Fruit fly (Drosophila melanogaster) whole organism, embryonic: ENCODE data around the gene tmod.

Source experiments
- CG10543 ChIP-seq: fragments of 200-800 bp; sonication (Bioruptor generic); optimal IDR thresholded peaks from 3 replicates; lab custom pipeline; 2017; ENCODE audit warnings: missing biosample characterization, mild to moderate bottlenecking, missing genetic modification characterization, moderate library complexity
- CG10979 ChIP-seq: fragments of 200-800 bp; sonication (Bioruptor generic); optimal IDR thresholded peaks from 2 replicates; lab custom pipeline; 2018; ENCODE audit warnings: missing biosample characterization, mild to moderate bottlenecking, missing genetic modification characterization, moderate library complexity
- CG11456 ChIP-seq: fragments of 200-800 bp; sonication (Bioruptor generic); IDR thresholded peaks from 3 replicates; pipeline ENCODE4 v1.3.6; 2022; ENCODE audit warnings: missing biosample characterization, missing genetic modification characterization
- CG13894 ChIP-seq: fragments of 200-800 bp; sonication (Bioruptor generic); optimal IDR thresholded peaks from 3 replicates; lab custom pipeline; 2018; ENCODE audit warnings: missing biosample characterization, mild to moderate bottlenecking, missing genetic modification characterization, moderate library complexity
- CG1647 ChIP-seq: fragments of 200-800 bp; sonication (Bioruptor generic); optimal IDR thresholded peaks from 3 replicates; lab custom pipeline; 2016; ENCODE audit warnings: missing biosample characterization, missing genetic modification characterization
- CG17186 ChIP-seq: fragments of 200-800 bp; sonication (Bioruptor generic); optimal IDR thresholded peaks from 3 replicates; lab custom pipeline; 2017; ENCODE audit warnings: missing biosample characterization, missing genetic modification reagents, missing genetic modification characterization
- CG17802 ChIP-seq: fragments of 200-800 bp; sonication (Bioruptor generic); optimal IDR thresholded peaks from 2 replicates; lab custom pipeline; 2018; ENCODE audit warnings: missing biosample characterization, mild to moderate bottlenecking, missing genetic modification characterization, moderate library complexity
- CG18011 ChIP-seq: fragments of 200-800 bp; sonication (Bioruptor generic); optimal IDR thresholded peaks from 2 replicates; lab custom pipeline; 2017; ENCODE audit warnings: missing biosample characterization, missing genetic modification characterization, mild to moderate bottlenecking, moderate library complexity, missing genotype
- CG18599 ChIP-seq: fragments of 200-800 bp; sonication (Bioruptor generic); optimal IDR thresholded peaks from 3 replicates; lab custom pipeline; 2017; ENCODE audit warnings: missing biosample characterization, missing genetic modification characterization, mild to moderate bottlenecking, moderate library complexity, missing genetic modification reagents
- CG2712 ChIP-seq: fragments of 200-800 bp; optimal IDR thresholded peaks from 3 replicates; lab custom pipeline; 2019; ENCODE audit warnings: missing biosample characterization, mild to moderate bottlenecking, missing genetic modification characterization, moderate library complexity
- CG3163 ChIP-seq: fragments of 200-800 bp; sonication (Bioruptor generic); optimal IDR thresholded peaks from 3 replicates; lab custom pipeline; 2016; ENCODE audit warnings: missing biosample characterization, missing genetic modification characterization
- CG32532 ChIP-seq: fragments of 200-800 bp; sonication (Bioruptor generic); IDR thresholded peaks from 2 replicates; pipeline ENCODE4 v1.3.6; 2022; ENCODE audit warnings: missing biosample characterization, missing genetic modification characterization
- CG42726 ChIP-seq: fragments of 200-800 bp; sonication (Bioruptor generic); IDR thresholded peaks from 2 replicates; pipeline ENCODE4 v1.3.6; 2022; ENCODE audit warnings: missing biosample characterization, missing genetic modification characterization; ENCODE audit not compliant: partially characterized antibody
- CG4730 ChIP-seq: fragments of 200-800 bp; sonication (Bioruptor generic); IDR thresholded peaks from 2 replicates; pipeline ENCODE4 v1.3.6; 2022; ENCODE audit warnings: missing biosample characterization, missing genetic modification characterization
- CG6654 ChIP-seq: fragments of 200-800 bp; sonication (Bioruptor generic); optimal IDR thresholded peaks from 2 replicates; lab custom pipeline; 2017; ENCODE audit warnings: missing biosample characterization, mild to moderate bottlenecking, missing genetic modification characterization
- CG6683 ChIP-seq: fragments of 200-800 bp; sonication (Bioruptor generic); optimal IDR thresholded peaks from 2 replicates; lab custom pipeline; 2017; ENCODE audit warnings: missing biosample characterization, mild to moderate bottlenecking, missing genetic modification characterization, missing genetic modification reagents
- CG7963 ChIP-seq: fragments of 200-800 bp; sonication (Bioruptor generic); IDR thresholded peaks from 3 replicates; pipeline ENCODE4 v1.3.6; 2022; ENCODE audit warnings: missing biosample characterization, missing genetic modification characterization; ENCODE audit not compliant: partially characterized antibody
- CG8359 ChIP-seq: fragments of 200-800 bp; sonication (Bioruptor generic); optimal IDR thresholded peaks from 2 replicates; lab custom pipeline; 2017; ENCODE audit warnings: missing biosample characterization, mild to moderate bottlenecking, missing genetic modification characterization, borderline replicate concordance
- CG8924 ChIP-seq: fragments of 200-800 bp; optimal IDR thresholded peaks from 3 replicates; lab custom pipeline; 2019; ENCODE audit warnings: missing biosample characterization, mild to moderate bottlenecking, missing genetic modification characterization, moderate library complexity
- CTCF ChIP-seq: fragments of 200-800 bp; sonication (Bioruptor generic); optimal IDR thresholded peaks from 2 replicates; lab custom pipeline; 2017; ENCODE audit warnings: missing biosample characterization, mild to moderate bottlenecking, missing genetic modification characterization, moderate library complexity
- Chrac-16 ChIP-seq: fragments of 200-800 bp; sonication (Bioruptor generic); optimal IDR thresholded peaks from 3 replicates; lab custom pipeline; 2016; ENCODE audit warnings: missing biosample characterization, missing genetic modification characterization
- Dfd ChIP-seq, 2 experiments: fragments of >200 bp; optimal IDR thresholded peaks; 2 replicates each; lab custom pipeline; 2017; ENCODE audit warnings: missing biosample characterization in 2 of 2, missing genetic modification characterization in 2 of 2
- Fer3 ChIP-seq: fragments of 200-800 bp; sonication (Bioruptor generic); optimal IDR thresholded peaks from 2 replicates; lab custom pipeline; 2018; ENCODE audit warnings: missing biosample characterization, mild to moderate bottlenecking, missing genetic modification characterization, moderate library complexity
- GATAe ChIP-seq: fragments of 200-800 bp; sonication (Bioruptor generic); conservative IDR thresholded peaks from 2 replicates; pipeline ENCODE4 v1.3.6; 2022; ENCODE audit warnings: missing biosample characterization, missing genetic modification characterization
- HLH54F ChIP-seq: fragments of 200-800 bp; sonication (Bioruptor generic); optimal IDR thresholded peaks from 3 replicates; lab custom pipeline; 2016; ENCODE audit warnings: missing biosample characterization, missing genetic modification characterization
- Lpt ChIP-seq: fragments of >200 bp; optimal IDR thresholded peaks from 2 replicates; lab custom pipeline; 2018; ENCODE audit warnings: missing biosample characterization, missing genetic modification characterization
- Side ChIP-seq: fragments of 200-800 bp; sonication (Bioruptor generic); optimal IDR thresholded peaks from 2 replicates; lab custom pipeline; 2016; ENCODE audit warnings: missing biosample characterization, missing genetic modification characterization
- ase ChIP-seq: fragments of 200-800 bp; sonication (Bioruptor generic); IDR thresholded peaks from 3 replicates; pipeline ENCODE4 v1.3.6; 2022; ENCODE audit warnings: missing biosample characterization, missing genetic modification characterization
- ato ChIP-seq: fragments of 200-800 bp; sonication (Bioruptor generic); IDR thresholded peaks from 2 replicates; pipeline ENCODE4 v1.3.6; 2022; ENCODE audit warnings: missing biosample characterization, missing genetic modification characterization; ENCODE audit not compliant: partially characterized antibody
- da ChIP-seq: fragments of 200-800 bp; sonication (Bioruptor generic); optimal IDR thresholded peaks from 2 replicates; lab custom pipeline; 2016; ENCODE audit warnings: missing biosample characterization, missing genetic modification characterization
- dysf ChIP-seq: fragments of 200-800 bp; sonication (Bioruptor generic); IDR thresholded peaks from 3 replicates; pipeline ENCODE4 v1.3.6; 2022; ENCODE audit warnings: missing biosample characterization, missing genetic modification characterization
- fd102C ChIP-seq: fragments of 200-800 bp; sonication (Bioruptor generic); optimal IDR thresholded peaks from 2 replicates; lab custom pipeline; 2018; ENCODE audit warnings: missing biosample characterization, mild to moderate bottlenecking, missing genetic modification characterization, moderate library complexity
- fd96Cb ChIP-seq: fragments of 200-800 bp; sonication (Bioruptor generic); optimal IDR thresholded peaks from 2 replicates; lab custom pipeline; 2018; ENCODE audit warnings: missing biosample characterization, mild to moderate bottlenecking, missing genetic modification characterization, moderate library complexity
- fu2 ChIP-seq: fragments of 200-800 bp; sonication (Bioruptor generic); optimal IDR thresholded peaks from 2 replicates; lab custom pipeline; 2016; ENCODE audit warnings: missing biosample characterization, missing genetic modification characterization
- gfzf ChIP-seq: fragments of 200-800 bp; sonication (Bioruptor generic); optimal IDR thresholded peaks from 2 replicates; lab custom pipeline; 2016; ENCODE audit warnings: missing biosample characterization, mild to moderate bottlenecking, missing genetic modification characterization, moderate library complexity
- grau ChIP-seq: fragments of 200-800 bp; optimal IDR thresholded peaks from 3 replicates; lab custom pipeline; 2019; ENCODE audit warnings: missing biosample characterization, mild to moderate bottlenecking, missing genetic modification characterization, moderate library complexity
- gsb-n ChIP-seq: fragments of 200-800 bp; sonication (Bioruptor generic); optimal IDR thresholded peaks from 3 replicates; lab custom pipeline; 2018; ENCODE audit warnings: missing biosample characterization, mild to moderate bottlenecking, missing genetic modification characterization
- gt ChIP-seq: fragments of 200-800 bp; sonication (Bioruptor generic); IDR thresholded peaks from 2 replicates; pipeline ENCODE4 v1.3.6; 2022; ENCODE audit warnings: missing biosample characterization, missing genetic modification characterization
- jing ChIP-seq: fragments of 200-800 bp; sonication (Bioruptor generic); optimal IDR thresholded peaks from 2 replicates; lab custom pipeline; 2018; ENCODE audit warnings: missing biosample characterization, mild to moderate bottlenecking, missing genetic modification characterization
- jumu ChIP-seq: fragments of 200-800 bp; sonication (Bioruptor generic); optimal IDR thresholded peaks from 3 replicates; lab custom pipeline; 2016; ENCODE audit warnings: missing biosample characterization, missing genetic modification characterization
- kni ChIP-seq: fragments of 200-800 bp; sonication (Bioruptor generic); optimal IDR thresholded peaks from 3 replicates; lab custom pipeline; 2017; ENCODE audit warnings: mild to moderate bottlenecking, missing biosample characterization, missing genetic modification reagents, missing genetic modification characterization
- lab ChIP-seq: fragments of 200-800 bp; sonication (Bioruptor generic); optimal IDR thresholded peaks from 3 replicates; lab custom pipeline; 2017; ENCODE audit warnings: missing biosample characterization, missing genetic modification characterization, mild to moderate bottlenecking, moderate library complexity, missing genetic modification reagents
- lov ChIP-seq, 2 experiments: fragments of 200-800 bp in 1 of 2; fragments of >200 bp in 1 of 2; sonication (Bioruptor generic) in 1 of 2; IDR thresholded peaks in 1 of 2; optimal IDR thresholded peaks in 1 of 2; 2 replicates in 1 of 2; 3 replicates in 1 of 2; pipeline versions ENCODE4 v1.3.6 to Lab custom; 2017 to 2022; ENCODE audit warnings: missing biosample characterization in 1 of 2, missing genetic modification characterization in 1 of 2
- mld ChIP-seq: fragments of 200-800 bp; sonication (Bioruptor generic); IDR thresholded peaks from 3 replicates; pipeline ENCODE4 v1.3.6; 2022; ENCODE audit warnings: missing biosample characterization, missing genetic modification characterization; ENCODE audit not compliant: partially characterized antibody
- nau ChIP-seq: fragments of 200-800 bp; sonication (Bioruptor generic); optimal IDR thresholded peaks from 3 replicates; lab custom pipeline; 2017; ENCODE audit warnings: missing biosample characterization, mild to moderate bottlenecking, missing genetic modification characterization, missing genetic modification reagents
- ranshi ChIP-seq: fragments of 200-800 bp; sonication (Bioruptor generic); IDR thresholded peaks from 2 replicates; pipeline ENCODE4 v1.3.6; 2022; ENCODE audit warnings: missing biosample characterization, missing genetic modification characterization
- sob ChIP-seq: fragments of 200-800 bp; sonication (Bioruptor generic); IDR thresholded peaks from 2 replicates; pipeline ENCODE4 v1.3.6; 2022; ENCODE audit warnings: missing biosample characterization, missing genetic modification characterization
- stc ChIP-seq: fragments of 200-800 bp; sonication (Bioruptor generic); IDR thresholded peaks from 2 replicates; pipeline ENCODE4 v1.3.6; 2022; ENCODE audit warnings: missing biosample characterization, missing genetic modification characterization
- trem ChIP-seq: fragments of 200-800 bp; optimal IDR thresholded peaks from 3 replicates; lab custom pipeline; 2019; ENCODE audit warnings: missing biosample characterization, mild to moderate bottlenecking, missing genetic modification characterization, moderate library complexity

Gene tmod

dm6 chr3R:30570554-30571141 lies 38.2 kb downstream of the tmod start (continued):
- TF ChIP-seq lov (optimal IDR thresholded peaks at IDR 0.05; lab: Kevin White, UChicago) (no peak), lov (GFP tag; IDR thresholded peaks at IDR 0.05; lab: Robert Waterston, UW) (no peak), CG13894 (tag; lab: Kevin White, UChicago) (no peak), nau (GFP tag; lab: Kevin White, UChicago) (no peak), CG18599 (GFP tag; lab: Kevin White, UChicago) (peak; percentile 78), CG6683 (GFP tag; lab: Kevin White, UChicago) (peak; percentile 48), kni (peak; percentile 83), CG42726 (no peak), ato (no peak), CG11456 (peak; percentile 72; the same call in 2 of the 3 replicates), Fer3 (tag; lab: Kevin White, UChicago) (no peak), CG4730 (GFP tag; lab: Robert Waterston, UW) (peak; percentile 64), CG1647 (peak; percentile 18), ranshi (GFP tag; lab: Robert Waterston, UW) (peak; percentile 74), jumu (GFP tag; lab: Kevin White, UChicago) (peak; percentile 71), CG8359 (peak; percentile 50), CG10543 (peak; percentile 30), CTCF (no peak), sob (no peak), CG18011 (peak; percentile 20), CG32532 (GFP tag; lab: Robert Waterston, UW) (peak; percentile 64; the same call in 1 of the 2 replicates), mld (no peak), dysf (peak; percentile 84), lab (peak; percentile 84), grau (tag; lab: Kevin White, UChicago) (peak; percentile 81), Dfd (GFP tag; optimal IDR thresholded peaks at IDR 0.05; lab: Kevin White, UChicago) (no peak), CG6654 (peak; percentile 39), CG8924 (tag; lab: Kevin White, UChicago) (peak; percentile 84), GATAe (GFP tag; lab: Robert Waterston, UW) (no peak), stc (GFP tag; lab: Robert Waterston, UW) (peak; percentile 77), gfzf (GFP tag; lab: Kevin White, UChicago) (no peak), CG2712 (peak; percentile 90), trem (tag; lab: Kevin White, UChicago) (peak; percentile 62), CG10979 (peak; percentile 87), Lpt (GFP tag; lab: Kevin White, UChicago) (no peak), gsb-n (tag; lab: Kevin White, UChicago) (peak; percentile 83), HLH54F (peak; percentile 5), Chrac-16 (GFP tag; lab: Kevin White, UChicago) (peak; percentile 71), fd102C (GFP tag; lab: Kevin White, UChicago) (no peak), Side (GFP tag; lab: Kevin White, UChicago) (peak; percentile 59), CG17186 (GFP tag; lab: Kevin White, UChicago) (peak; percentile 28), jing (peak; percentile 71), ase (GFP tag; lab: Robert Waterston, UW) (peak; percentile 81), fu2 (GFP tag; lab: Kevin White, UChicago) (peak; percentile 23), CG3163 (no peak), da (GFP tag; lab: Kevin White, UChicago) (no peak), fd96Cb (tag; lab: Kevin White, UChicago) (peak; percentile 85), gt (no peak), CG17802 (peak; percentile 59), CG7963 (no peak)
